Fruit fly (Drosophila melanogaster): ENCODE data around the gene emb.

Gene emb

dm6 chr2L:8451497-8451896 is 48.1 kb downstream of the emb start (continued):
- TF ChIP-seq CG17186 (GFP tag; optimal IDR thresholded peaks at IDR 0.05) (no peak), CG34376 (GFP tag; optimal IDR thresholded peaks at IDR 0.05) (peak; percentile 83), dmrt99B (tag; optimal IDR thresholded peaks at IDR 0.05) (no peak), mam (GFP tag; optimal IDR thresholded peaks at IDR 0.05) (no peak), sna (GFP tag; IDR thresholded peaks at IDR 0.05; ENCODE audit: partially characterized antibody) (no peak), Elba2 (GFP tag; optimal IDR thresholded peaks at IDR 0.05) (no peak), Nf-YB (GFP tag; optimal IDR thresholded peaks at IDR 0.05) (no peak), CG6813 (GFP tag; optimal IDR thresholded peaks at IDR 0.05) (peak; percentile 7), chinmo (GFP tag; IDR thresholded peaks at IDR 0.05; ENCODE audit: partially characterized antibody) (0 out of 4 replicates have a peak, but pooled peaks have one; percentile 63)
